Worm (Caenorhabditis elegans) whole organism, young adult: Measurements from ENCODE around the gene fbxc-32.

Source experiments
- K12H6.12 ChIP-seq: fragments of 200-800 bp; sonication (Bioruptor generic); optimal IDR thresholded peaks from 2 replicates; lab custom pipeline; 2018; ENCODE audit warnings: mild to moderate bottlenecking, missing genetic modification characterization, missing compliant biosample characterization
- ZK185.1 ChIP-seq: sonication (generic microtip); optimal IDR thresholded peaks from 2 replicates; lab custom pipeline; 2016; ENCODE audit warnings: mild to moderate bottlenecking, missing genetic modification characterization, missing compliant biosample characterization; ENCODE audit not compliant: poor library complexity, severe bottlenecking
- attf-6 ChIP-seq: fragments of 200-800 bp; sonication (Bioruptor generic); IDR thresholded peaks from 2 replicates; pipeline ENCODE4 v1.3.6; 2022; ENCODE audit warnings: missing genetic modification reagents, missing genetic modification characterization, missing compliant biosample characterization
- bed-1 ChIP-seq: fragments of 200-800 bp; sonication (Bioruptor generic); IDR thresholded peaks from 2 replicates; pipeline ENCODE4 v1.3.6; 2022; ENCODE audit warnings: missing genetic modification reagents, missing genetic modification characterization, missing compliant biosample characterization
- lag-1 ChIP-seq: fragments of 200-800 bp; sonication (Bioruptor generic); IDR thresholded peaks from 2 replicates; pipeline ENCODE4 v1.3.6; 2022; ENCODE audit warnings: missing genetic modification reagents, missing genetic modification characterization, missing compliant biosample characterization
- sea-2 ChIP-seq: fragments of 200-800 bp; sonication (Bioruptor generic); IDR thresholded peaks from 2 replicates; pipeline ENCODE4 v1.3.6; 2022; ENCODE audit warnings: missing genetic modification characterization, missing compliant biosample characterization
- unc-62 ChIP-seq: fragments of 150-350 bp; optimal IDR thresholded peaks from 2 replicates; lab custom pipeline; 2014; ENCODE audit warnings: missing biosample characterization, missing genetic modification reagents, missing genetic modification characterization
- ztf-26 ChIP-seq: sonication (generic microtip); optimal IDR thresholded peaks from 2 replicates; lab custom pipeline; 2017; ENCODE audit warnings: missing genetic modification characterization, missing compliant biosample characterization
- ztf-3 ChIP-seq: fragments of 200-800 bp; sonication (Bioruptor generic); optimal IDR thresholded peaks from 2 replicates; lab custom pipeline; 2018; ENCODE audit warnings: mild to moderate bottlenecking, missing genetic modification characterization, missing compliant biosample characterization

DNA sequence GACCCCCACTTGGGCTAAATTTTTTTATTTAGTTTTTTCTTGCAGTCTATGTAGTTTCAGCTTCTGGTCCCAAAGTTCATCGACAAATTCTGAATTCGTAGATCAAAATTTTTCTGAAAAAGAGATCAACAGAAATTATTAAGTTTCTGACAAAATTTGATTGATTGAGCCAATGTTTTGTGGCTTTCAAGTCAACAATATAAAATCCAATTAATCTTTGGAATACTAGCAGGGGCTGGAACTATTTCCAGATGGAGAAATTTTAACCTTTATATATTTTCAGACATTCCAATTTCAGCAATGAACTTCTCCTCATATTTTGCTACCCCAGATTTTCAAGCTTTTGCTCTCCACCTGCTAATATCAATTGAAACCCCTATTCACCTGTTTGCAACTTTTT is 34.9 kb upstream of the fbxc-32 start, which contains the start of gene srh-274:
- TF ChIP-seq K12H6.12 (tag; lab: Kevin White, UChicago), result no peak
- TF ChIP-seq bed-1 (GFP tag; lab: Robert Waterston, UW), result no peak
- no peak for TF ChIP-seq attf-6 (GFP tag; lab: Robert Waterston, UW)
- no peak for TF ChIP-seq ZK185.1 (tag; lab: Kevin White, UChicago)
- TF ChIP-seq ztf-26 (tag; lab: Kevin White, UChicago), result no peak
- TF ChIP-seq sea-2 (GFP tag; lab: Robert Waterston, UW), result no peak
- no peak for TF ChIP-seq ztf-3
- no peak for TF ChIP-seq unc-62 (GFP tag; lab: Kevin White, UChicago)
- TF ChIP-seq lag-1 (GFP tag; lab: Robert Waterston, UW), result no peak
